Fruit fly (Drosophila melanogaster): ENCODE measurements around the gene Prosbeta6.

dm6 chr3L:16638639-16639388 is 28.6 kb upstream of the Prosbeta6 start:
- TF ChIP-seq CG8478 (optimal IDR thresholded peaks at IDR 0.05) (no peak), CTCF (optimal IDR thresholded peaks at IDR 0.05) (no peak)
